Fruit fly (Drosophila melanogaster): ENCODE results near the gene CG14316.

Gene CG14316

dm6 chr3R:18125023-18125630 is 26.8 kb upstream of the CG14316 start:
- peak; percentile 78 for TF ChIP-seq Pif1B (GFP tag; optimal IDR thresholded peaks at IDR 0.05)
- peak; percentile 61 for TF ChIP-seq CG8301 (tag; optimal IDR thresholded peaks at IDR 0.05)
- peak; percentile 69 for TF ChIP-seq CG12605 (GFP tag; IDR thresholded peaks at IDR 0.05)
- TF ChIP-seq CG14655 (GFP tag; optimal IDR thresholded peaks at IDR 0.05) = peak; percentile 77
- TF ChIP-seq fd96Ca (GFP tag; IDR thresholded peaks at IDR 0.05) = peak; percentile 94
- peak; percentile 69 for TF ChIP-seq CG34367 (tag; optimal IDR thresholded peaks at IDR 0.05)
- TF ChIP-seq gl (tag; optimal IDR thresholded peaks at IDR 0.05) = peak; percentile 87
- peak; percentile 88 for TF ChIP-seq Ets98B (GFP tag; IDR thresholded peaks at IDR 0.05)
- TF ChIP-seq Snoo (tag; optimal IDR thresholded peaks at IDR 0.05) = no peak
- TF ChIP-seq CG10348 (GFP tag; IDR thresholded peaks at IDR 0.05) = peak; percentile 47; the same call in 1 of the 2 replicates
- peak; percentile 78 for TF ChIP-seq Pif1A (GFP tag; optimal IDR thresholded peaks at IDR 0.05)
- TF ChIP-seq CG8159 (tag; optimal IDR thresholded peaks at IDR 0.05) = peak; percentile 84
- peak; percentile 86 for TF ChIP-seq CG15710 (tag; optimal IDR thresholded peaks at IDR 0.05)
- peak; percentile 61 for TF ChIP-seq CG13204 (GFP tag; optimal IDR thresholded peaks at IDR 0.05)
- TF ChIP-seq CG4496 (GFP tag; IDR thresholded peaks at IDR 0.05) = peak; percentile 94
- peak; percentile 74 for TF ChIP-seq CG9948 (tag; optimal IDR thresholded peaks at IDR 0.05)
- TF ChIP-seq rn (GFP tag; IDR thresholded peaks at IDR 0.05) = peak; percentile 85
- peak; percentile 78 for TF ChIP-seq CG17806 (tag; optimal IDR thresholded peaks at IDR 0.05)
- peak; percentile 87 for TF ChIP-seq CG32121 (GFP tag; IDR thresholded peaks at IDR 0.05)
- TF ChIP-seq EcR (GFP tag; optimal IDR thresholded peaks at IDR 0.05) = no peak
- no peak for TF ChIP-seq D1 (tag; optimal IDR thresholded peaks at IDR 0.05)

dm6 chr3R:18130720-18131119 is 21.2 kb upstream of the CG14316 start:
- TF ChIP-seq CG4496 (GFP tag; IDR thresholded peaks at IDR 0.05) (no peak), CG14655 (GFP tag; optimal IDR thresholded peaks at IDR 0.05) (no peak), EcR (GFP tag; optimal IDR thresholded peaks at IDR 0.05) (no peak), CG32121 (GFP tag; IDR thresholded peaks at IDR 0.05) (no peak), CG10348 (GFP tag; IDR thresholded peaks at IDR 0.05) (no peak), CG17806 (tag; optimal IDR thresholded peaks at IDR 0.05) (no peak), fd96Ca (GFP tag; IDR thresholded peaks at IDR 0.05) (no peak), Pif1A (GFP tag; optimal IDR thresholded peaks at IDR 0.05) (no peak), CG34367 (tag; optimal IDR thresholded peaks at IDR 0.05) (no peak), D1 (tag; optimal IDR thresholded peaks at IDR 0.05) (no peak), CG15710 (tag; optimal IDR thresholded peaks at IDR 0.05) (no peak), CG12605 (GFP tag; IDR thresholded peaks at IDR 0.05) (no peak), Ets98B (GFP tag; IDR thresholded peaks at IDR 0.05) (no peak), Snoo (tag; optimal IDR thresholded peaks at IDR 0.05) (no peak), rn (GFP tag; IDR thresholded peaks at IDR 0.05) (no peak), CG9948 (tag; optimal IDR thresholded peaks at IDR 0.05) (no peak), CG8301 (tag; optimal IDR thresholded peaks at IDR 0.05) (no peak), CG13204 (GFP tag; optimal IDR thresholded peaks at IDR 0.05) (no peak), Pif1B (GFP tag; optimal IDR thresholded peaks at IDR 0.05) (no peak)

dm6 chr3R:18144853-18145252 is 7.1 kb upstream of the CG14316 start:
- no peak for TF ChIP-seq CG8159 (tag; optimal IDR thresholded peaks at IDR 0.05)
- no peak for TF ChIP-seq CG8301 (tag; optimal IDR thresholded peaks at IDR 0.05)
- TF ChIP-seq CG32121 (GFP tag; IDR thresholded peaks at IDR 0.05) = no peak
- no peak for TF ChIP-seq D1 (tag; optimal IDR thresholded peaks at IDR 0.05)
- TF ChIP-seq CG15710 (tag; optimal IDR thresholded peaks at IDR 0.05) = no peak
- no peak for TF ChIP-seq Ets98B (GFP tag; IDR thresholded peaks at IDR 0.05)
- no peak for TF ChIP-seq CG17806 (tag; optimal IDR thresholded peaks at IDR 0.05)
- TF ChIP-seq CG10348 (GFP tag; IDR thresholded peaks at IDR 0.05) = no peak
- no peak for TF ChIP-seq CG9948 (tag; optimal IDR thresholded peaks at IDR 0.05)
- TF ChIP-seq CG12605 (GFP tag; IDR thresholded peaks at IDR 0.05) = no peak
- TF ChIP-seq Pif1B (GFP tag; optimal IDR thresholded peaks at IDR 0.05) = no peak
- no peak for TF ChIP-seq EcR (GFP tag; optimal IDR thresholded peaks at IDR 0.05)
- no peak for TF ChIP-seq Pif1A (GFP tag; optimal IDR thresholded peaks at IDR 0.05)
- TF ChIP-seq Snoo (tag; optimal IDR thresholded peaks at IDR 0.05) = no peak
- no peak for TF ChIP-seq CG13204 (GFP tag; optimal IDR thresholded peaks at IDR 0.05)
- TF ChIP-seq CG14655 (GFP tag; optimal IDR thresholded peaks at IDR 0.05) = no peak
- TF ChIP-seq CG34367 (tag; optimal IDR thresholded peaks at IDR 0.05) = no peak
- TF ChIP-seq gl (tag; optimal IDR thresholded peaks at IDR 0.05) = no peak
- TF ChIP-seq rn (GFP tag; IDR thresholded peaks at IDR 0.05) = no peak

dm6 chr3R:18146629-18147028 is 5.3 kb upstream of the CG14316 start:
- TF ChIP-seq CG8159 (tag; optimal IDR thresholded peaks at IDR 0.05) (peak; percentile 44), CG12605 (GFP tag; IDR thresholded peaks at IDR 0.05) (no peak), Ets98B (GFP tag; IDR thresholded peaks at IDR 0.05) (no peak), gl (tag; optimal IDR thresholded peaks at IDR 0.05) (peak; percentile 60), CG32121 (GFP tag; IDR thresholded peaks at IDR 0.05) (no peak), Snoo (tag; optimal IDR thresholded peaks at IDR 0.05) (no peak), D1 (tag; optimal IDR thresholded peaks at IDR 0.05) (no peak), EcR (GFP tag; optimal IDR thresholded peaks at IDR 0.05) (peak; percentile 21), CG9948 (tag; optimal IDR thresholded peaks at IDR 0.05) (no peak), CG13204 (GFP tag; optimal IDR thresholded peaks at IDR 0.05) (peak; percentile 76), rn (GFP tag; IDR thresholded peaks at IDR 0.05) (no peak), CG34367 (tag; optimal IDR thresholded peaks at IDR 0.05) (peak; percentile 9), Pif1A (GFP tag; optimal IDR thresholded peaks at IDR 0.05) (no peak), CG14655 (GFP tag; optimal IDR thresholded peaks at IDR 0.05) (peak; percentile 5), CG8301 (tag; optimal IDR thresholded peaks at IDR 0.05) (no peak), CG17806 (tag; optimal IDR thresholded peaks at IDR 0.05) (peak; percentile 21), CG4496 (GFP tag; IDR thresholded peaks at IDR 0.05) (peak; percentile 69; the same call in 2 of the 3 replicates), fd96Ca (GFP tag; IDR thresholded peaks at IDR 0.05) (no peak), Pif1B (GFP tag; optimal IDR thresholded peaks at IDR 0.05) (peak; percentile 18), CG10348 (GFP tag; IDR thresholded peaks at IDR 0.05) (no peak), CG15710 (tag; optimal IDR thresholded peaks at IDR 0.05) (peak; percentile 50)

dm6 chr3R:18153698-18154097 is 1.8 kb downstream of the CG14316 start:
- no peak for TF ChIP-seq CG10348 (GFP tag; IDR thresholded peaks at IDR 0.05)
- TF ChIP-seq D1 (tag; optimal IDR thresholded peaks at IDR 0.05) = no peak
- TF ChIP-seq CG4496 (GFP tag; IDR thresholded peaks at IDR 0.05) = 0 out of 3 replicates have a peak, but pooled peaks have one; percentile 33
- TF ChIP-seq CG32121 (GFP tag; IDR thresholded peaks at IDR 0.05) = no peak
- TF ChIP-seq CG34367 (tag; optimal IDR thresholded peaks at IDR 0.05) = no peak
- TF ChIP-seq CG8159 (tag; optimal IDR thresholded peaks at IDR 0.05) = no peak
- no peak for TF ChIP-seq CG15710 (tag; optimal IDR thresholded peaks at IDR 0.05)
- TF ChIP-seq CG13204 (GFP tag; optimal IDR thresholded peaks at IDR 0.05) = no peak

Measured in whole organism, pupa.